Fruit fly (Drosophila melanogaster) whole organism, embryonic: ENCODE measurements around the gene Acat1.

Experiments
- Atf6 ChIP-seq: fragments of 200-800 bp; sonication (Bioruptor generic); IDR thresholded peaks from 2 replicates; pipeline ENCODE4 v1.3.6; 2022; ENCODE audit warnings: missing biosample characterization, missing genetic modification characterization
- B-H2 ChIP-seq: fragments of 200-800 bp; sonication (Bioruptor generic); optimal IDR thresholded peaks from 2 replicates; lab custom pipeline; 2018; ENCODE audit warnings: missing biosample characterization, mild to moderate bottlenecking, missing genetic modification characterization
- CG10209 ChIP-seq: fragments of 200-800 bp; sonication (Bioruptor generic); optimal IDR thresholded peaks from 3 replicates; lab custom pipeline; 2017; ENCODE audit warnings: missing biosample characterization, mild to moderate bottlenecking, missing genetic modification characterization, missing genetic modification reagents
- CG10321 ChIP-seq: fragments of 200-800 bp; sonication (Bioruptor generic); IDR thresholded peaks from 2 replicates; pipeline ENCODE4 v1.3.6; 2022; ENCODE audit warnings: missing biosample characterization, missing genetic modification characterization
- CG10462 ChIP-seq: fragments of 200-800 bp; sonication (Bioruptor generic); optimal IDR thresholded peaks from 2 replicates; lab custom pipeline; 2016; ENCODE audit warnings: missing biosample characterization, missing genetic modification characterization
- CG15479 ChIP-seq: fragments of 200-800 bp; sonication (Bioruptor generic); optimal IDR thresholded peaks from 3 replicates; lab custom pipeline; 2019; ENCODE audit warnings: missing biosample characterization, mild to moderate bottlenecking, missing genetic modification characterization, moderate library complexity
- CG1647 ChIP-seq: fragments of 200-800 bp; sonication (Bioruptor generic); optimal IDR thresholded peaks from 3 replicates; lab custom pipeline; 2016; ENCODE audit warnings: missing biosample characterization, missing genetic modification characterization
- CG16779 ChIP-seq: fragments of 200-800 bp; sonication (Bioruptor generic); IDR thresholded peaks from 2 replicates; pipeline ENCODE4 v1.3.6; 2022; ENCODE audit warnings: missing biosample characterization, missing genetic modification characterization
- CG17186 ChIP-seq: fragments of 200-800 bp; sonication (Bioruptor generic); optimal IDR thresholded peaks from 3 replicates; lab custom pipeline; 2017; ENCODE audit warnings: missing biosample characterization, missing genetic modification reagents, missing genetic modification characterization
- CG18262 ChIP-seq: fragments of 200-800 bp; optimal IDR thresholded peaks from 3 replicates; lab custom pipeline; 2019; ENCODE audit warnings: missing biosample characterization, mild to moderate bottlenecking, missing genetic modification characterization, moderate library complexity
- CG1832 ChIP-seq: fragments of 200-800 bp; sonication (Bioruptor generic); optimal IDR thresholded peaks from 2 replicates; lab custom pipeline; 2017; ENCODE audit warnings: missing biosample characterization, mild to moderate bottlenecking, missing genetic modification characterization, inconsistent platforms
- CG2120 ChIP-seq: fragments of 200-800 bp; sonication (Bioruptor generic); optimal IDR thresholded peaks from 3 replicates; lab custom pipeline; 2016; ENCODE audit warnings: missing biosample characterization, missing genetic modification characterization
- CG33213 ChIP-seq: fragments of 200-800 bp; sonication (Bioruptor generic); optimal IDR thresholded peaks from 3 replicates; lab custom pipeline; 2016; ENCODE audit warnings: missing biosample characterization, missing genetic modification characterization
- CG5953 ChIP-seq: fragments of 200-800 bp; sonication (Bioruptor generic); IDR thresholded peaks from 2 replicates; pipeline ENCODE4 v1.3.6; 2022; ENCODE audit warnings: missing biosample characterization, missing genetic modification characterization
- CG6813 ChIP-seq: fragments of 200-800 bp; sonication (Bioruptor generic); optimal IDR thresholded peaks from 2 replicates; lab custom pipeline; 2017; ENCODE audit warnings: missing biosample characterization, missing genetic modification characterization, mild to moderate bottlenecking, moderate library complexity, missing genetic modification reagents
- CG7745 ChIP-seq: fragments of 200-800 bp; sonication (Bioruptor generic); optimal IDR thresholded peaks from 2 replicates; lab custom pipeline; 2018; ENCODE audit warnings: missing biosample characterization, mild to moderate bottlenecking, missing genetic modification characterization, moderate library complexity
- CG7786 ChIP-seq: fragments of 200-800 bp; sonication (Bioruptor generic); optimal IDR thresholded peaks from 2 replicates; lab custom pipeline; 2016; ENCODE audit warnings: missing biosample characterization, missing genetic modification characterization
- CG8924 ChIP-seq: fragments of 200-800 bp; optimal IDR thresholded peaks from 3 replicates; lab custom pipeline; 2019; ENCODE audit warnings: missing biosample characterization, mild to moderate bottlenecking, missing genetic modification characterization, moderate library complexity
- CrebB ChIP-seq: fragments of 200-800 bp; sonication (Bioruptor generic); optimal IDR thresholded peaks from 3 replicates; lab custom pipeline; 2018; ENCODE audit warnings: missing biosample characterization, mild to moderate bottlenecking, missing genetic modification characterization
- D ChIP-seq, 2 experiments: fragments of 200-800 bp in 1 of 2; fragments of >200 bp in 1 of 2; sonication (Bioruptor generic) in 1 of 2; optimal IDR thresholded peaks; 2 replicates in 1 of 2; 3 replicates in 1 of 2; lab custom pipeline; 2017; ENCODE audit warnings: mild to moderate bottlenecking in 1 of 2, missing biosample characterization in 1 of 2, missing genetic modification characterization in 1 of 2, missing genetic modification reagents in 1 of 2
- Eip74EF ChIP-seq, 2 experiments: fragments of 200-800 bp in 1 of 2; fragments of >200 bp in 1 of 2; sonication (Bioruptor generic) in 1 of 2; optimal IDR thresholded peaks; 2 replicates each; lab custom pipeline; 2017 to 2019; ENCODE audit warnings: missing biosample characterization in 2 of 2, missing genetic modification characterization in 2 of 2, mild to moderate bottlenecking in 1 of 2, moderate library complexity in 1 of 2
- Ets65A ChIP-seq: fragments of 200-800 bp; sonication (Bioruptor generic); peaks from one replicate; lab custom pipeline; 2016; ENCODE audit warnings: missing biosample characterization, missing genetic modification characterization
- HLHmδ ChIP-seq: fragments of 200-800 bp; sonication (Bioruptor generic); optimal IDR thresholded peaks from 2 replicates; lab custom pipeline; 2018; ENCODE audit warnings: missing biosample characterization, mild to moderate bottlenecking, missing genetic modification characterization, moderate library complexity
- Hey ChIP-seq: fragments of 200-800 bp; sonication (Bioruptor generic); optimal IDR thresholded peaks from 3 replicates; lab custom pipeline; 2018; ENCODE audit warnings: missing biosample characterization, mild to moderate bottlenecking, missing genetic modification characterization
- Med ChIP-seq: fragments of 200-800 bp; sonication (Bioruptor generic); peaks from one replicate; lab custom pipeline; 2016; ENCODE audit warnings: missing biosample characterization, missing genetic modification characterization, mild to moderate bottlenecking, inconsistent platforms, moderate library complexity
- Mrtf ChIP-seq: fragments of 200-800 bp; sonication (Bioruptor generic); IDR thresholded peaks from 3 replicates; pipeline ENCODE4 v1.3.6; 2022; ENCODE audit warnings: missing biosample characterization, missing genetic modification characterization
- Rfx ChIP-seq: fragments of 200-800 bp; sonication (Bioruptor generic); IDR thresholded peaks from 2 replicates; pipeline ENCODE4 v1.3.6; 2022; ENCODE audit warnings: missing biosample characterization, missing genetic modification characterization
- Six4 ChIP-seq: fragments of 200-800 bp; sonication (Bioruptor generic); optimal IDR thresholded peaks from 2 replicates; lab custom pipeline; 2016; ENCODE audit warnings: missing biosample characterization, missing genetic modification characterization
- Tbp ChIP-seq: fragments of >200 bp; optimal IDR thresholded peaks from 2 replicates; lab custom pipeline; 2018; ENCODE audit warnings: missing biosample characterization, missing genetic modification characterization
- Trl ChIP-seq, 3 experiments: fragments of >200 bp in 2 of 3; fragments of 200-800 bp in 1 of 3; sonication (Bioruptor generic) in 1 of 3; optimal IDR thresholded peaks; 2 replicates in 1 of 3; 3 replicates in 2 of 3; lab custom pipeline; 2016 to 2017; ENCODE audit warnings: missing biosample characterization in 1 of 3, missing genetic modification characterization in 1 of 3
- YL-1 ChIP-seq: fragments of 200-800 bp; sonication (Bioruptor generic); optimal IDR thresholded peaks from 3 replicates; lab custom pipeline; 2017; ENCODE audit warnings: missing biosample characterization, mild to moderate bottlenecking, missing genetic modification characterization
- aop ChIP-seq: fragments of 200-800 bp; sonication (Bioruptor generic); IDR thresholded peaks from 2 replicates; pipeline ENCODE4 v1.3.6; 2022; ENCODE audit warnings: missing biosample characterization, missing genetic modification characterization
- ara ChIP-seq: fragments of 200-800 bp; sonication (Bioruptor generic); IDR thresholded peaks from 2 replicates; pipeline ENCODE4 v1.3.6; 2022; ENCODE audit warnings: missing biosample characterization, missing genetic modification characterization
- bigmax ChIP-seq: fragments of 200-800 bp; sonication (Bioruptor generic); optimal IDR thresholded peaks from 2 replicates; lab custom pipeline; 2018; ENCODE audit warnings: missing biosample characterization, mild to moderate bottlenecking, missing genetic modification characterization
- cato ChIP-seq: fragments of 200-800 bp; sonication (Bioruptor generic); optimal IDR thresholded peaks from 2 replicates; lab custom pipeline; 2016; ENCODE audit warnings: missing biosample characterization, missing genetic modification characterization, borderline replicate concordance
- croc ChIP-seq: fragments of 200-800 bp; sonication (Bioruptor generic); conservative IDR thresholded peaks from 3 replicates; pipeline ENCODE4 v1.3.6; 2022; ENCODE audit warnings: missing biosample characterization, missing genetic modification characterization
- exex ChIP-seq: fragments of 200-800 bp; sonication (Bioruptor generic); optimal IDR thresholded peaks from 4 replicates; lab custom pipeline; 2018; ENCODE audit warnings: missing biosample characterization, mild to moderate bottlenecking, missing genetic modification characterization, moderate library complexity
- fd3F ChIP-seq: fragments of 200-800 bp; sonication (Bioruptor generic); optimal IDR thresholded peaks from 2 replicates; lab custom pipeline; 2018; ENCODE audit warnings: missing biosample characterization, mild to moderate bottlenecking, missing genetic modification characterization, moderate library complexity
- fd96Cb ChIP-seq: fragments of 200-800 bp; sonication (Bioruptor generic); optimal IDR thresholded peaks from 2 replicates; lab custom pipeline; 2018; ENCODE audit warnings: missing biosample characterization, mild to moderate bottlenecking, missing genetic modification characterization, moderate library complexity
- hbn ChIP-seq: fragments of 200-800 bp; sonication (Bioruptor generic); IDR thresholded peaks from 2 replicates; pipeline ENCODE4 v1.3.6; 2022; ENCODE audit warnings: missing biosample characterization, missing genetic modification characterization; ENCODE audit not compliant: partially characterized antibody
- lov ChIP-seq, 2 experiments: fragments of 200-800 bp in 1 of 2; fragments of >200 bp in 1 of 2; sonication (Bioruptor generic) in 1 of 2; IDR thresholded peaks in 1 of 2; optimal IDR thresholded peaks in 1 of 2; 2 replicates in 1 of 2; 3 replicates in 1 of 2; pipeline versions ENCODE4 v1.3.6 to Lab custom; 2017 to 2022; ENCODE audit warnings: missing biosample characterization in 1 of 2, missing genetic modification characterization in 1 of 2
- mld ChIP-seq: fragments of 200-800 bp; sonication (Bioruptor generic); IDR thresholded peaks from 3 replicates; pipeline ENCODE4 v1.3.6; 2022; ENCODE audit warnings: missing biosample characterization, missing genetic modification characterization; ENCODE audit not compliant: partially characterized antibody
- pum ChIP-seq: fragments of 200-800 bp; sonication (Bioruptor generic); optimal IDR thresholded peaks from 2 replicates; lab custom pipeline; 2016; ENCODE audit warnings: missing biosample characterization, missing genetic modification characterization
- schlank ChIP-seq: fragments of 200-800 bp; sonication (Bioruptor generic); optimal IDR thresholded peaks from 2 replicates; lab custom pipeline; 2018; ENCODE audit warnings: missing biosample characterization, mild to moderate bottlenecking, missing genetic modification characterization
- sisA ChIP-seq: fragments of 200-800 bp; sonication (Bioruptor generic); IDR thresholded peaks from 2 replicates; pipeline ENCODE4 v1.3.6; 2022; ENCODE audit warnings: missing biosample characterization, missing genetic modification characterization
- sob ChIP-seq: fragments of 200-800 bp; sonication (Bioruptor generic); IDR thresholded peaks from 2 replicates; pipeline ENCODE4 v1.3.6; 2022; ENCODE audit warnings: missing biosample characterization, missing genetic modification characterization
- unc-4 ChIP-seq: fragments of 200-800 bp; sonication (Bioruptor generic); IDR thresholded peaks from 2 replicates; pipeline ENCODE4 v1.3.6; 2022; ENCODE audit warnings: missing biosample characterization, missing genetic modification characterization; ENCODE audit not compliant: partially characterized antibody
- wor ChIP-seq: fragments of 200-800 bp; sonication (Bioruptor generic); IDR thresholded peaks from 2 replicates; pipeline ENCODE4 v1.3.6; 2022; ENCODE audit warnings: missing biosample characterization, missing genetic modification characterization

Acat1 gene

DNA sequence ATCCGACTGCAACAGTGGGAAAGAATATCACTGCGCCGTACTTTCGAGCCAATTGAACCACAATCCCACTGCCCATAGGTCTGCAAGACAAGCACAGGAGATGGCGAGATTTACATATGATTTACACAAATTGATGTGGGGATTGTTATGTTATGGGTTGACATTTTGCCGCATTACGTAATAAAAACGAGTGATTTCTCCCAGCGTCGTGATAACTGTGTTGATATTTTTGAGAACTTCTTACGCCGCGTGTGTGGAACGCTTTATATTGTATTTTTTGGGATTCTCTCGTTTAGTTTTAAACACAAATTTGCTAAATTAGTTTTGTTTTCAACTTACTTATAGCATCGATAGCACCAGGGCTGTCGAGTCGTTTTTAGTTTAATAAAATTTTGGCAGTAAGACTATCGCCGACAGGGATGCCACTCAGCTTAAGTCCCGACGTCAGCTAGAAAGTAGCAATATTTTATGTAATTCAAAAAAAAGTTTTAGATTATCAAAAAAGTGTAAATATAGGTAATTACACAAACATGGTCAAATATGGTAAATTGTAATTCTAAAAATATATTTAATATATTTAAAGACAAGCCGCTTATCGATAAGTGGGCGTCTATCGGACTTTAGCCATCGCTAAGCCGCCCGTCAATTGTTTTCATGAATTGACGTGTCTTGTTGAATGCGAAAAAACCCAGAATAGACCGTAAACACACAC, 5.0 kb upstream of the Acat1 start, which contains the start of the genes CG45089, ND-MNLL and p115 (continued):
- TF ChIP-seq CrebB: no peak
- peak; percentile 74 for TF ChIP-seq B-H2
- peak; percentile 68 for TF ChIP-seq CG8924
- TF ChIP-seq Six4: peak; percentile 38
- TF ChIP-seq CG6813 (GFP tag; lab: Kevin White, UChicago): no peak
- peak; percentile 62 for TF ChIP-seq CG18262 (tag; lab: Kevin White, UChicago)
- no peak for TF ChIP-seq D (optimal IDR thresholded peaks at IDR 0.05; lab: Kevin White, UChicago)
- no peak for TF ChIP-seq D (GFP tag; optimal IDR thresholded peaks at IDR 0.05; lab: Kevin White, UChicago)
- TF ChIP-seq sob: peak; percentile 73
- no peak for TF ChIP-seq Trl (optimal IDR thresholded peaks at IDR 0.05; lab: Kevin White, UChicago)
- peak; percentile 20 for TF ChIP-seq Trl (GFP tag; optimal IDR thresholded peaks at IDR 0.05; lab: Kevin White, UChicago)
- no peak for TF ChIP-seq Hey (tag; lab: Kevin White, UChicago)
- TF ChIP-seq CG10462 (GFP tag; lab: Kevin White, UChicago): peak; percentile 24
- TF ChIP-seq bigmax (GFP tag; lab: Kevin White, UChicago): no peak
- TF ChIP-seq Med (GFP tag; lab: Kevin White, UChicago): peak; percentile 86
- TF ChIP-seq CG15479 (GFP tag; lab: Kevin White, UChicago): no peak
- peak; percentile 71; the same call in 1 of the 2 replicates for TF ChIP-seq Rfx (GFP tag; lab: Robert Waterston, UW)
- no peak for TF ChIP-seq croc
- TF ChIP-seq Mrtf: no peak
- peak in 1 of 2 experiments; percentile 23 for TF ChIP-seq Eip74EF (GFP tag; optimal IDR thresholded peaks at IDR 0.05; lab: Kevin White, UChicago)
- peak; percentile 34 for TF ChIP-seq fd3F (GFP tag; lab: Kevin White, UChicago)
- no peak for TF ChIP-seq CG1832 (GFP tag; lab: Kevin White, UChicago)
- no peak for TF ChIP-seq CG10321 (GFP tag; lab: Robert Waterston, UW)
- TF ChIP-seq CG7786 (GFP tag; lab: Kevin White, UChicago): peak; percentile 11
- peak; percentile 71 for TF ChIP-seq CG2120
- TF ChIP-seq CG5953: no peak
- peak; percentile 46 for TF ChIP-seq pum
- no peak for TF ChIP-seq lov (optimal IDR thresholded peaks at IDR 0.05; lab: Kevin White, UChicago)
- TF ChIP-seq lov (GFP tag; IDR thresholded peaks at IDR 0.05; lab: Robert Waterston, UW): no peak
- TF ChIP-seq hbn (GFP tag; lab: Robert Waterston, UW): peak; percentile 54
- TF ChIP-seq mld (GFP tag; lab: Robert Waterston, UW): no peak
- TF ChIP-seq CG10209 (GFP tag; lab: Kevin White, UChicago): peak; percentile 25
- TF ChIP-seq aop (GFP tag; lab: Robert Waterston, UW): no peak
- TF ChIP-seq CG17186 (GFP tag; lab: Kevin White, UChicago): peak; percentile 8
- TF ChIP-seq YL-1 (GFP tag; lab: Kevin White, UChicago): peak; percentile 85
- no peak for TF ChIP-seq wor
- no peak for TF ChIP-seq CG7745 (tag; lab: Kevin White, UChicago)
- no peak for TF ChIP-seq schlank (tag; lab: Kevin White, UChicago)
- no peak for TF ChIP-seq CG33213 (GFP tag; lab: Kevin White, UChicago)
- no peak for TF ChIP-seq HLHmδ (GFP tag; lab: Kevin White, UChicago)
- peak; percentile 65; the same call in 1 of the 2 replicates for TF ChIP-seq unc-4 (GFP tag; lab: Robert Waterston, UW)
- TF ChIP-seq Ets65A (GFP tag; lab: Kevin White, UChicago): peak; percentile 93
- TF ChIP-seq CG16779 (GFP tag; lab: Robert Waterston, UW): no peak
- TF ChIP-seq Tbp (GFP tag; lab: Kevin White, UChicago): no peak
- TF ChIP-seq cato: peak; percentile 26
- peak; percentile 32 for TF ChIP-seq exex (tag; lab: Kevin White, UChicago)
- TF ChIP-seq sisA: peak; percentile 51
- no peak for TF ChIP-seq Atf6 (GFP tag; lab: Robert Waterston, UW)
- no peak for TF ChIP-seq CG1647
- peak; percentile 26 for TF ChIP-seq fd96Cb
- TF ChIP-seq ara: no peak
